Worm (Caenorhabditis elegans) whole organism, L1 larva: ENCODE results near the gene F43C11.2.

Experiments
- C04F5.9 ChIP-seq: sonication (generic microtip); optimal IDR thresholded peaks from 2 replicates; lab custom pipeline; 2016; ENCODE audit warnings: missing genetic modification characterization, missing compliant biosample characterization
- C34B4.2 ChIP-seq: sonication (generic microtip); optimal IDR thresholded peaks from 2 replicates; lab custom pipeline; 2017; ENCODE audit warnings: mild to moderate bottlenecking, missing genetic modification characterization, missing compliant biosample characterization
- alr-1 ChIP-seq: fragments of 200-800 bp; sonication (Bioruptor generic); optimal IDR thresholded peaks from 2 replicates; lab custom pipeline; 2018; ENCODE audit warnings: borderline replicate concordance, mild to moderate bottlenecking, missing genetic modification characterization, missing compliant biosample characterization
- aly-2 ChIP-seq: fragments of 150-350 bp; optimal IDR thresholded peaks from 2 replicates; lab custom pipeline; 2014; ENCODE audit warnings: missing biosample characterization, missing genetic modification characterization
- ceh-63 ChIP-seq: fragments of 200-800 bp; sonication (Bioruptor generic); optimal IDR thresholded peaks from 2 replicates; lab custom pipeline; 2018; ENCODE audit warnings: mild to moderate bottlenecking, missing genetic modification characterization, missing compliant biosample characterization
- ceh-8 ChIP-seq: fragments of 200-800 bp; sonication (Bioruptor generic); optimal IDR thresholded peaks from 2 replicates; lab custom pipeline; 2018; ENCODE audit warnings: mild to moderate bottlenecking, missing genetic modification characterization, moderate library complexity, missing compliant biosample characterization
- ceh-90 ChIP-seq: sonication (generic microtip); optimal IDR thresholded peaks from 2 replicates; lab custom pipeline; 2016; ENCODE audit warnings: missing genetic modification characterization, missing compliant biosample characterization
- ces-1 ChIP-seq: fragments of 150-350 bp; optimal IDR thresholded peaks from 2 replicates; lab custom pipeline; 2014; ENCODE audit warnings: missing biosample characterization, missing genetic modification reagents, missing genetic modification characterization
- efl-1 ChIP-seq, 4 experiments: fragments of 150-350 bp; optimal IDR thresholded peaks in 3 of 4; peaks in 1 of 4; 1 replicate in 1 of 4; 2 replicates in 3 of 4; lab custom pipeline; 2014; ENCODE audit warnings: missing biosample characterization in 2 of 4, missing genetic modification characterization in 2 of 4, missing genetic modification reagents in 2 of 4
- elt-3 ChIP-seq, 6 experiments: fragments of 150-350 bp in 1 of 6; sonication (generic microtip); optimal IDR thresholded peaks; 2 replicates each; lab custom pipeline; 2017 to 2018; ENCODE audit warnings: missing biosample characterization in 6 of 6, missing genetic modification characterization in 6 of 6, inconsistent platforms in 1 of 6
- fkh-8 ChIP-seq: sonication (generic microtip); optimal IDR thresholded peaks from 2 replicates; lab custom pipeline; 2016; ENCODE audit warnings: mild to moderate bottlenecking, missing genetic modification characterization, missing compliant biosample characterization
- fos-1 ChIP-seq: fragments of 150-350 bp; optimal IDR thresholded peaks from 2 replicates; lab custom pipeline; 2014; ENCODE audit warnings: missing biosample characterization, missing genetic modification characterization
- grh-1 ChIP-seq: fragments of 200-800 bp; sonication (Bioruptor generic); IDR thresholded peaks from 2 replicates; pipeline ENCODE4 v1.3.6; 2022; ENCODE audit warnings: missing genetic modification reagents, missing genetic modification characterization, missing compliant biosample characterization
- hlh-17 ChIP-seq: fragments of 200-800 bp; sonication (Bioruptor generic); optimal IDR thresholded peaks from 2 replicates; lab custom pipeline; 2018; ENCODE audit warnings: missing genetic modification characterization, mild to moderate bottlenecking, missing compliant biosample characterization, moderate library complexity, borderline replicate concordance
- irx-1 ChIP-seq: sonication (generic microtip); optimal IDR thresholded peaks from 2 replicates; lab custom pipeline; 2016; ENCODE audit warnings: missing genetic modification characterization, missing compliant biosample characterization
- isw-1 ChIP-seq: fragments of 200-800 bp; sonication (Bioruptor generic); IDR thresholded peaks from 2 replicates; pipeline ENCODE4 v1.3.6; 2022; ENCODE audit warnings: missing genetic modification characterization, missing compliant biosample characterization
- jun-1 ChIP-seq: fragments of 150-350 bp; optimal IDR thresholded peaks from 2 replicates; lab custom pipeline; 2014; ENCODE audit warnings: missing biosample characterization, missing genetic modification reagents, missing genetic modification characterization
- lin-14 ChIP-seq: fragments of 200-800 bp; sonication (Bioruptor generic); optimal IDR thresholded peaks from 2 replicates; lab custom pipeline; 2018; ENCODE audit warnings: mild to moderate bottlenecking, missing genetic modification characterization, moderate library complexity, missing compliant biosample characterization
- mab-9 ChIP-seq: fragments of 200-800 bp; sonication (Bioruptor generic); IDR thresholded peaks from 2 replicates; pipeline ENCODE4 v1.3.6; 2022; ENCODE audit warnings: missing genetic modification reagents, missing genetic modification characterization, missing compliant biosample characterization
- mef-2 ChIP-seq: fragments of 150-350 bp; optimal IDR thresholded peaks from 2 replicates; lab custom pipeline; 2014; ENCODE audit warnings: missing biosample characterization, missing genetic modification characterization
- mep-1 ChIP-seq: fragments of 150-350 bp; optimal IDR thresholded peaks from 2 replicates; lab custom pipeline; 2014; ENCODE audit warnings: missing biosample characterization, missing genetic modification characterization
- nhr-11 ChIP-seq: fragments of 150-350 bp; optimal IDR thresholded peaks from 2 replicates; lab custom pipeline; 2014; ENCODE audit warnings: missing biosample characterization, missing genetic modification characterization
- nhr-47 ChIP-seq: sonication (generic microtip); optimal IDR thresholded peaks from 2 replicates; lab custom pipeline; 2016; ENCODE audit warnings: mild to moderate bottlenecking, missing genetic modification characterization, moderate library complexity, missing compliant biosample characterization
- nhr-77 ChIP-seq: fragments of 150-350 bp; optimal IDR thresholded peaks from 2 replicates; lab custom pipeline; 2014; ENCODE audit warnings: missing biosample characterization, missing genetic modification characterization
- nhr-84 ChIP-seq: sonication (generic microtip); optimal IDR thresholded peaks from 2 replicates; lab custom pipeline; 2017; ENCODE audit warnings: missing biosample characterization, missing genetic modification characterization
- nhr-90 ChIP-seq: sonication (generic microtip); optimal IDR thresholded peaks from 2 replicates; lab custom pipeline; 2016; ENCODE audit warnings: mild to moderate bottlenecking, missing genetic modification characterization, missing compliant biosample characterization; ENCODE audit not compliant: poor library complexity
- pag-3 ChIP-seq: sonication (generic microtip); optimal IDR thresholded peaks from 2 replicates; lab custom pipeline; 2017; ENCODE audit warnings: missing genetic modification characterization, mild to moderate bottlenecking, missing compliant biosample characterization, antibody characterized with exemption, borderline replicate concordance; ENCODE audit not compliant: insufficient read depth
- pax-3 ChIP-seq: fragments of 200-800 bp; sonication (Bioruptor generic); optimal IDR thresholded peaks from 2 replicates; lab custom pipeline; 2018; ENCODE audit warnings: mild to moderate bottlenecking, missing genetic modification characterization, moderate library complexity, missing compliant biosample characterization
- rnt-1 ChIP-seq: sonication (generic microtip); optimal IDR thresholded peaks from 2 replicates; lab custom pipeline; 2016; ENCODE audit warnings: mild to moderate bottlenecking, missing genetic modification characterization, moderate library complexity, missing compliant biosample characterization
- skn-1 ChIP-seq: fragments of 150-350 bp; optimal IDR thresholded peaks from 2 replicates; lab custom pipeline; 2014; ENCODE audit warnings: missing biosample characterization, missing genetic modification characterization
- unc-62 ChIP-seq: fragments of 150-350 bp; optimal IDR thresholded peaks from 2 replicates; lab custom pipeline; 2014; ENCODE audit warnings: missing biosample characterization, missing genetic modification reagents, missing genetic modification characterization
- xbp-1 ChIP-seq: sonication (generic microtip); optimal IDR thresholded peaks from 2 replicates; lab custom pipeline; 2016; ENCODE audit warnings: missing genetic modification characterization, missing compliant biosample characterization

Gene F43C11.2

ce11 chrII:2363673-2364072, 9.1 kb downstream of the F43C11.2 start, which contains the start of gene F43C11.11:
Gene F43C11.11, minus strand, starts transcription at chrII:2363773.
- no peak for TF ChIP-seq unc-62 (GFP tag; lab: Kevin White, UChicago)
- no peak for TF ChIP-seq skn-1 (tag; lab: Kevin White, UChicago)

ce11 chrII:2366623-2367365, 12.2 kb downstream of the F43C11.2 start, which contains the start of the genes F43C11.12 and F16G10.5:
Gene F43C11.12, minus strand, starts transcription at chrII:2366723.
Gene F16G10.5, plus strand, starts transcription at chrII:2367315.
- TF ChIP-seq rnt-1 (tag; lab: Kevin White, UChicago) (no peak), mep-1 (no peak), xbp-1 (tag; lab: Kevin White, UChicago) (no peak), nhr-84 (no peak), pax-3 (tag; lab: Kevin White, UChicago) (no peak), aly-2 (tag; lab: Kevin White, UChicago) (no peak), pag-3 (tag; lab: Kevin White, UChicago) (no peak), jun-1 (tag; lab: Kevin White, UChicago) (no peak), isw-1 (GFP tag; lab: Robert Waterston, UW) (no peak), nhr-11 (tag; lab: Kevin White, UChicago) (no peak), nhr-90 (tag; lab: Kevin White, UChicago) (no peak), hlh-17 (GFP tag; lab: Kevin White, UChicago) (no peak), mef-2 (tag; lab: Kevin White, UChicago) (no peak), fos-1 (tag; lab: Kevin White, UChicago) (no peak), ces-1 (GFP tag; lab: Kevin White, UChicago) (no peak), grh-1 (GFP tag; lab: Robert Waterston, UW) (no peak)

DNA sequence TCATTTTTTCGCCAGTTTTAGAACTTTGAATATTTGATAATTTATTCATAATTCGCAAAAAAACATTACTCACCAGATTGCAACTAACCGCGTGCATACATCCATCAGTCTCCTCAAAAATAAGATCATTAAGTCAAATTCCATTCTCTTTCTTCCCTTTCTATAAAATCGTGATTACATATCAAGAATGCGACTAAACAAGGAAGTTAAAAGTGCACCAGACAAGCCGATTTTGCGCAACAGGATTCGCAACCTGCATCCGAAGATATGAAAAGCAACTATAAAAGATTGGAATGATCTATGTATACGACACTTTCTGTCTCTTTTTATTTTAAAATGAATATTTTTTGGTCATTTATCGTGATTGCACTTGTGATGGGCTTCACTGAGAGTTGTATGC, 14.4 kb downstream of the F43C11.2 start, which contains the start of gene hpo-25:
hpo-25 (plus strand) TSS at position 301 of the 400 bp plus-strand sequence.
- TF ChIP-seq ceh-8 (no peak), nhr-47 (tag; lab: Kevin White, UChicago) (no peak), nhr-77 (tag; lab: Kevin White, UChicago) (no peak), lin-14 (GFP tag; lab: Kevin White, UChicago) (no peak), grh-1 (GFP tag; lab: Robert Waterston, UW) (no peak), alr-1 (no peak), elt-3 (tag; optimal IDR thresholded peaks at IDR 0.05; lab: Kevin White, UChicago) (no peak), C04F5.9 (tag; lab: Kevin White, UChicago) (no peak), nhr-11 (tag; lab: Kevin White, UChicago) (no peak), C34B4.2 (tag; lab: Kevin White, UChicago) (no peak), ceh-90 (tag; lab: Kevin White, UChicago) (no peak), nhr-90 (tag; lab: Kevin White, UChicago) (no peak), isw-1 (GFP tag; lab: Robert Waterston, UW) (no peak), ceh-63 (no peak), mab-9 (no peak)

ce11 chrII:2372090-2372489, 17.5 kb downstream of the F43C11.2 start, which contains the start of gene F16G10.3:
Gene F16G10.3, plus strand, starts transcription at chrII:2372390.
- TF ChIP-seq efl-1 (optimal IDR thresholded peaks at IDR 0.05; lab: Kevin White, UChicago) (no peak), efl-1 (GFP tag; optimal IDR thresholded peaks at IDR 0.05 in 1 of 2; lab: Kevin White, UChicago) (peak in 1 of 2 experiments; percentile 27), fkh-8 (no peak)

ce11 chrII:2374973-2375372, 20.4 kb downstream of the F43C11.2 start, which contains the start of gene F16G10.2:
Gene F16G10.2, plus strand, starts transcription at chrII:2375273.
- TF ChIP-seq C34B4.2 (tag; lab: Kevin White, UChicago) (no peak), grh-1 (GFP tag; lab: Robert Waterston, UW) (no peak), irx-1 (tag; lab: Kevin White, UChicago) (no peak)
